Worm (Caenorhabditis elegans): ENCODE measurements around the gene gtf-2E1.

DNA sequence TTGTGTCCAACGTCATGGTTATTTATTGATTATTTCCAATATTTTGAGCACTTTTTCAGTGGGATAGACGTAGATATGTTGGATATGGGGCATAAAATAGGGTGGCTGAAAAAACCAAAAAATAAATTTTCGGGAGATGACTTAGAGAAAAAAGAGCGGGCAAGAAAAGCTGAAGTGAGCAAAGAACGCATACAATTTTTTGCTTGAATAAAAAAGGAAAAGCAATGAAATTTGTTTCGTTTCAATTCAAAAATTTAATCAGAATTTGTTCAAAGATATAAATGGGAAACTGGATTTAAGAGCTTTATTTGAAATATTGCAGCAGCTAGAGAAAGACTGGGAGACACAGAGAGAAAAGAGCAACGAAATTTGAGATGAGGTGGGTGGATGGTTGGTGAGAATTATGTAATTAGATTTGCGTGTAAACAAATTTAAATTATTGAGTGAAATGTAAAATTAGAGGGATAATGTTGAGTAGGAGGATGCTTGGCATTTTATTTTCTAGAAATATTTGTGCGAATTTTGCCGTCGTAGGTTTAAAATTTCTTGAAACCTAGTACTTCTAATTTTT, 36.6 kb downstream of the gtf-2E1 start, which contains the start of the genes T28F3.11 and slc-17.4:
- no peak for TF ChIP-seq lin-39 (tag; optimal IDR thresholded peaks at IDR 0.05)
- no peak for TF ChIP-seq ZK546.5 (tag; optimal IDR thresholded peaks at IDR 0.05)
- no peak for TF ChIP-seq nhr-11 (tag; optimal IDR thresholded peaks at IDR 0.05)
- no peak for TF ChIP-seq aly-2 (tag; optimal IDR thresholded peaks at IDR 0.05)
